Worm (Caenorhabditis elegans) whole organism, L4 larva: ENCODE data around the gene cec-5.
"Not testable (repeated sequence)": the region's sequence is repeated elsewhere in the genome, so short reads cannot be mapped to it uniquely, and the experiment has no call there.

Experiments
- ZK546.5 ChIP-seq, 2 experiments: sonication (generic microtip); optimal IDR thresholded peaks; 2 replicates each; lab custom pipeline; 2017; ENCODE audit warnings: missing biosample characterization in 2 of 2, missing genetic modification characterization in 2 of 2
- aha-1 ChIP-seq: fragments of 150-350 bp; peaks from one replicate; lab custom pipeline; 2014; ENCODE audit warnings: missing biosample characterization, missing genetic modification characterization
- ama-1 ChIP-seq: fragments of 150-350 bp; optimal IDR thresholded peaks from 2 replicates; lab custom pipeline; 2014; ENCODE audit warnings: inconsistent platforms, mixed read lengths
- arid-1 ChIP-seq: fragments of 200-800 bp; sonication (Bioruptor generic); conservative IDR thresholded peaks from 2 replicates; pipeline ENCODE4 v1.3.6; 2022; ENCODE audit warnings: missing genetic modification reagents, missing genetic modification characterization, missing compliant biosample characterization
- ceh-20 ChIP-seq: fragments of 200-800 bp; sonication (Bioruptor generic); IDR thresholded peaks from 2 replicates; pipeline ENCODE4 v1.3.6; 2022; ENCODE audit warnings: missing genetic modification reagents, missing genetic modification characterization, missing compliant biosample characterization
- ceh-28 ChIP-seq: fragments of 150-350 bp; optimal IDR thresholded peaks from 2 replicates; lab custom pipeline; 2014; ENCODE audit warnings: missing biosample characterization, missing genetic modification reagents, missing genetic modification characterization
- ceh-82 ChIP-seq: sonication (generic microtip); optimal IDR thresholded peaks from 2 replicates; lab custom pipeline; 2017; ENCODE audit warnings: missing biosample characterization, missing genetic modification characterization
- daf-16 ChIP-seq, 3 experiments: sonication (generic microtip); optimal IDR thresholded peaks; 2 replicates each; lab custom pipeline; 2016 to 2017; ENCODE audit warnings: missing genetic modification characterization in 3 of 3, missing genetic modification reagents in 3 of 3, mild to moderate bottlenecking in 2 of 3, missing compliant biosample characterization in 2 of 3, missing biosample characterization in 1 of 3, moderate library complexity in 1 of 3
- dmd-8 ChIP-seq: fragments of 200-800 bp; sonication (Bioruptor generic); IDR thresholded peaks from 2 replicates; pipeline ENCODE4 v1.3.6; 2022; ENCODE audit warnings: missing genetic modification characterization, missing compliant biosample characterization
- dpl-1 ChIP-seq: fragments of 150-350 bp; optimal IDR thresholded peaks from 2 replicates; lab custom pipeline; 2014; ENCODE audit warnings: missing biosample characterization, missing genetic modification reagents, missing genetic modification characterization
- duxl-1 ChIP-seq: sonication (generic microtip); optimal IDR thresholded peaks from 2 replicates; lab custom pipeline; 2016; ENCODE audit warnings: mild to moderate bottlenecking, missing genetic modification characterization, moderate library complexity, missing compliant biosample characterization; ENCODE audit not compliant: poor library complexity
- dve-1 ChIP-seq: sonication (generic microtip); optimal IDR thresholded peaks from 2 replicates; lab custom pipeline; 2017; ENCODE audit warnings: antibody characterized with exemption, mild to moderate bottlenecking, missing genetic modification characterization, missing compliant biosample characterization; ENCODE audit not compliant: insufficient read depth
- fkh-10 ChIP-seq: fragments of 150-350 bp; optimal IDR thresholded peaks from 2 replicates; lab custom pipeline; 2014; ENCODE audit warnings: missing biosample characterization, missing genetic modification reagents, missing genetic modification characterization
- hmg-1.1 ChIP-seq: fragments of 200-800 bp; sonication (Bioruptor generic); IDR thresholded peaks from 2 replicates; pipeline ENCODE4 v1.3.6; 2022; ENCODE audit warnings: missing genetic modification reagents, missing genetic modification characterization, missing compliant biosample characterization
- lim-7 ChIP-seq: fragments of 200-800 bp; sonication (Bioruptor generic); IDR thresholded peaks from 2 replicates; pipeline ENCODE4 v1.3.6; 2022; ENCODE audit warnings: missing genetic modification characterization, missing compliant biosample characterization
- lin-13 ChIP-seq: fragments of 150-350 bp; optimal IDR thresholded peaks from 2 replicates; lab custom pipeline; 2014; ENCODE audit warnings: missing biosample characterization, missing genetic modification reagents, missing genetic modification characterization
- lin-15B ChIP-seq: fragments of 150-350 bp; sonication (generic microtip); optimal IDR thresholded peaks from 3 replicates; lab custom pipeline; 2014; ENCODE audit warnings: missing biosample characterization, missing genetic modification characterization
- lin-29 ChIP-seq: fragments of 200-800 bp; sonication (Bioruptor generic); IDR thresholded peaks from 2 replicates; pipeline ENCODE4 v1.3.6; 2022; ENCODE audit warnings: missing genetic modification reagents, missing genetic modification characterization, missing compliant biosample characterization
- lin-39 ChIP-seq: fragments of 150-350 bp; optimal IDR thresholded peaks from 2 replicates; lab custom pipeline; 2014; ENCODE audit warnings: missing biosample characterization, missing genetic modification reagents, missing genetic modification characterization
- lir-3 ChIP-seq: sonication (generic microtip); optimal IDR thresholded peaks from 2 replicates; lab custom pipeline; 2016; ENCODE audit warnings: mild to moderate bottlenecking, missing genetic modification characterization, missing compliant biosample characterization
- lsy-2 ChIP-seq, 2 experiments: fragments of 150-350 bp in 1 of 2; sonication (generic microtip) in 1 of 2; optimal IDR thresholded peaks; 2 replicates each; lab custom pipeline; 2014 to 2017; ENCODE audit warnings: missing biosample characterization in 2 of 2, missing genetic modification characterization in 2 of 2
- madf-9 ChIP-seq: fragments of 200-800 bp; sonication (Bioruptor generic); conservative IDR thresholded peaks from 2 replicates; pipeline ENCODE4 v1.3.6; 2022; ENCODE audit warnings: missing genetic modification reagents, missing genetic modification characterization, missing compliant biosample characterization
- mes-2 ChIP-seq: sonication (generic microtip); optimal IDR thresholded peaks from 2 replicates; lab custom pipeline; 2016; ENCODE audit warnings: missing genotype, mild to moderate bottlenecking, missing genetic modification characterization, missing compliant biosample characterization; ENCODE audit not compliant: poor library complexity, severe bottlenecking
- mxl-3 ChIP-seq: fragments of 200-800 bp; sonication (Bioruptor generic); optimal IDR thresholded peaks from 2 replicates; lab custom pipeline; 2018; ENCODE audit warnings: mild to moderate bottlenecking, missing genetic modification characterization, missing compliant biosample characterization
- nhr-102 ChIP-seq: sonication (generic microtip); optimal IDR thresholded peaks from 2 replicates; lab custom pipeline; 2016; ENCODE audit warnings: mild to moderate bottlenecking, missing genetic modification characterization, moderate library complexity, missing compliant biosample characterization
- nhr-28 ChIP-seq: fragments of 150-350 bp; optimal IDR thresholded peaks from 2 replicates; lab custom pipeline; 2014; ENCODE audit warnings: missing biosample characterization, missing genetic modification characterization
- nhr-41 ChIP-seq: fragments of 200-800 bp; sonication (Bioruptor generic); IDR thresholded peaks from 2 replicates; pipeline ENCODE4 v1.3.6; 2022; ENCODE audit warnings: missing genetic modification reagents, missing genetic modification characterization, missing compliant biosample characterization
- nhr-42 ChIP-seq: fragments of 200-800 bp; sonication (Bioruptor generic); IDR thresholded peaks from 2 replicates; pipeline ENCODE4 v1.3.6; 2022; ENCODE audit warnings: missing genetic modification characterization, missing compliant biosample characterization
- nhr-6 ChIP-seq: fragments of 150-350 bp; optimal IDR thresholded peaks from 2 replicates; lab custom pipeline; 2014; ENCODE audit warnings: missing biosample characterization, missing genetic modification characterization
- nhr-77 ChIP-seq: fragments of 150-350 bp; optimal IDR thresholded peaks from 2 replicates; lab custom pipeline; 2014; ENCODE audit warnings: missing biosample characterization, missing genetic modification characterization
- pha-4 ChIP-seq, 2 experiments: fragments of 150-350 bp in 1 of 2; fragments of 200-800 bp in 1 of 2; sonication (Bioruptor generic) in 1 of 2; IDR thresholded peaks in 1 of 2; optimal IDR thresholded peaks in 1 of 2; 2 replicates each; pipeline versions ENCODE4 v1.3.6 to Lab custom; 2014 to 2022; ENCODE audit warnings: missing genetic modification characterization in 2 of 2, missing genetic modification reagents in 2 of 2, missing biosample characterization in 1 of 2, missing compliant biosample characterization in 1 of 2
- php-3 ChIP-seq: fragments of 200-800 bp; sonication (Bioruptor generic); IDR thresholded peaks from 2 replicates; pipeline ENCODE4 v1.3.6; 2022; ENCODE audit warnings: missing genetic modification reagents, missing genetic modification characterization, missing compliant biosample characterization
- pqm-1 ChIP-seq: sonication (generic microtip); optimal IDR thresholded peaks from 2 replicates; lab custom pipeline; 2017; ENCODE audit warnings: missing biosample characterization, missing genetic modification characterization
- sdz-12 ChIP-seq: fragments of 200-800 bp; sonication (Bioruptor generic); optimal IDR thresholded peaks from 2 replicates; lab custom pipeline; 2018; ENCODE audit warnings: mild to moderate bottlenecking, missing genetic modification characterization, missing compliant biosample characterization
- skn-1 ChIP-seq: fragments of 150-350 bp; optimal IDR thresholded peaks from 2 replicates; lab custom pipeline; 2014; ENCODE audit warnings: missing biosample characterization, missing genetic modification characterization
- snpc-1.2 ChIP-seq: fragments of 200-800 bp; sonication (Bioruptor generic); IDR thresholded peaks from 2 replicates; pipeline ENCODE4 v1.3.6; 2022; ENCODE audit warnings: missing genetic modification reagents, missing genetic modification characterization, missing compliant biosample characterization
- tra-1 ChIP-seq: fragments of 200-800 bp; sonication (Bioruptor generic); IDR thresholded peaks from 2 replicates; pipeline ENCODE4 v1.3.6; 2022; ENCODE audit warnings: missing genetic modification reagents, missing genetic modification characterization, missing compliant biosample characterization
- unc-130 ChIP-seq: sonication (generic microtip); optimal IDR thresholded peaks from 2 replicates; lab custom pipeline; 2016; ENCODE audit warnings: missing genetic modification reagents, missing genetic modification characterization, missing compliant biosample characterization
- unc-62 ChIP-seq, 3 experiments: fragments of 150-350 bp in 1 of 3; sonication (generic microtip); optimal IDR thresholded peaks in 2 of 3; peaks in 1 of 3; 1 replicate in 1 of 3; 2 replicates in 2 of 3; lab custom pipeline; 2014 to 2017; ENCODE audit warnings: missing biosample characterization in 3 of 3, missing genetic modification characterization in 3 of 3, missing genetic modification reagents in 3 of 3, missing genotype in 1 of 3
- vab-7 ChIP-seq: fragments of 200-800 bp; sonication (Bioruptor generic); IDR thresholded peaks from 2 replicates; pipeline ENCODE4 v1.3.6; 2022; ENCODE audit warnings: missing genetic modification reagents, missing genetic modification characterization, missing compliant biosample characterization
- zip-2 ChIP-seq: fragments of 150-350 bp; optimal IDR thresholded peaks from 2 replicates; lab custom pipeline; 2014; ENCODE audit warnings: missing biosample characterization, missing genetic modification characterization

The cec-5 gene

DNA sequence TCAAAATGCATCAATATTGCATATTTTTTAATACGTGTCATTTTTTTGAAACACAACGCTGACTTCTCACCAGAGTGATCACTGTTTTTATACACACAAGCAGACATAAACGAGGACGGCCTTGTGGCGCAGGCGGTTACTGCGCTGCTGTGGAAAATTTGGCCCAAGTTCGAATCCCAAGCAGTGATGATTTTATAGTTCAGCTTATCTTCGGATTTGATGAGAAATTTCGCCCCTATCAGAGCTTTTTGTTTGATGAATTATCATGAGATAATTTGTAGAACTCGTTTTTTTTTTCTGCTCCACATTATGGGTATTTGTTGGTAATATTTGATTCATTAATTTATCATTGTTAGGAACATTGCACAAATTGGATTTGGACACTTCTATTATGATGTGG, 6.0 kb downstream of the cec-5 start (continued):
- no peak; the same call in 1 of the 2 replicates for TF ChIP-seq arid-1 (GFP tag; lab: Robert Waterston, UW)
- peak; percentile 7 for TF ChIP-seq pqm-1 (tag; lab: Kevin White, UChicago)
- TF ChIP-seq aha-1 (tag; lab: Kevin White, UChicago) = peak; percentile 98
- peak; percentile 95 for TF ChIP-seq snpc-1.2
- TF ChIP-seq ceh-20 (GFP tag; lab: Robert Waterston, UW) = no peak; the same call in none of the 2 replicates
- peak; percentile 98 for TF ChIP-seq dmd-8 (GFP tag; lab: Robert Waterston, UW)
- no peak for TF ChIP-seq ceh-82
- TF ChIP-seq mes-2 = peak; percentile 93

DNA sequence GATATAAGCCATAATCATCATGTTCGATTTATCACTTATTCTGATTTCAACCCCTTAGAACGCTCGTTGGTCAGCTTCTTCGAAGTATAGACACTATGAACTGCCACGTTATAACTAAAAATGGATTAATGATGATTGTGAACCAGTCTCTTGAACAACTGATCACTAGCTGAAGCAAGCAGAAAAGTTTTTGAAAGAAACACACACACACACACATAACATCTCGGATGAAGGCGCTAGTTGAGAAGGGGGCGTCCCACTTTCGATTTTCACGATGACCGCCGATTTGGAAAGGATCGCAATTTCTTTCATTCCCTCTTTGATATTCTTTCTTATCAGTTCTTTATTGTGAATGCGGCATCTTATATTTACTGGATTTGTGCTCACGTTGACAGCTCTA, 11.3 kb downstream of the cec-5 start, which contains the start of gene clec-180:
clec-180 (plus strand) TSS at position 301 of the 400 bp plus-strand sequence.
- no peak for TF ChIP-seq unc-130
- no peak for TF ChIP-seq daf-16 (GFP tag; optimal IDR thresholded peaks at IDR 0.05; lab: Kevin White, UChicago)
- TF ChIP-seq daf-16 (tag; optimal IDR thresholded peaks at IDR 0.05; lab: Kevin White, UChicago) = no peak
- no peak for TF ChIP-seq sdz-12 (GFP tag; lab: Kevin White, UChicago)
- no peak for TF ChIP-seq mes-2
- TF ChIP-seq dve-1 = no peak
- no peak for TF ChIP-seq duxl-1 (tag; lab: Kevin White, UChicago)
- TF ChIP-seq, all 104 proteins: peak for 0

DNA sequence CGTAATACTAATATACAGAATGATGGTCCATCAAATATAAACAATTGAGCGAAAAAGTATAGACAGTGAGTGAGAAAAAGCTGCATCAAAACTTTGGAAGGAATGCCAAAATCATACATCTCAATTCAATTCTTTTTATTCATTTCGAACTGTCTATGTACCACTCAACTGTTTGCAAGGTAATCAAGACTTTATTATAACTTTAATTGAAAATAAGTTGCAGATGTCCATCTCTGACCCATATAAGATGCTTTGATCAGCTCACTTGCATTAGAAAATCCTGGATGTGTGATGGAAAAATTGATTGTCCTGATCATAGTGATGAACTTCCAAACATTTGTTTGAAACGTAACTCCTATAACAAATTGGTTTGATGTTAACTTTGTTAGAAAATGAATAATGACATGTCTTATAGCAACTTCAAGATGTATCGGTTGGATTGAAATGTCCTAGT, 12.3 kb downstream of the cec-5 start, which contains the start of gene F32E10.8:
F32E10.8 (plus strand) TSS at position 51 of the 454 bp plus-strand sequence.
- TF ChIP-seq lim-7 (GFP tag; lab: Robert Waterston, UW) (no peak), unc-62 (GFP tag; optimal IDR thresholded peaks at IDR 0.05 in 1 of 2; lab: Kevin White, UChicago) (peak in 1 of 2 experiments; percentile 97), unc-62 (tag; optimal IDR thresholded peaks at IDR 0.05; lab: Kevin White, UChicago) (no peak)
- TF ChIP-seq, all 104 proteins: peak for 1

DNA sequence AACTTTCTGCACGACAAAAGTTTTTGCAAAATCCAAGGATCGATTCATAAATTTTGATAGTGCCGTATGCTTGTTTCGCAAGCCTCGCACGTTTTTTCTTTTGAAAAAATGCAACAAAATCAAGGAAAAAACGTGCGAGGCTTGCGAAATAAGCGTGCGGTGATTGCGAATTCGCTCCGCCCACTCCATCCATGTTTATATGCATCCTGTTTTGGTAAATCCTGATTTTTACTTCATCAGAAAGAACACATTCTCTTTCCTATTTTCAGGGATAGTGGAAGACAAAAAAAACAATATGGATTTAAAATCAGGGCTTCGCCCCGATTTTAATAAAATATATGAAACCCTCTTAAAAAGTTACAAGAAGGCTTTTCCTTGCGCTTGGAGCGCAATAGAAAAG, 16.1 kb downstream of the cec-5 start, which contains the start of gene F32E10.9:
F32E10.9 (minus strand) TSS at position 101 of the 400 bp plus-strand sequence.
- TF ChIP-seq pha-4 (GFP tag; IDR thresholded peaks at IDR 0.05; lab: Robert Waterston, UW); pha-4 (tag; optimal IDR thresholded peaks at IDR 0.05; lab: Kevin White, UChicago); hmg-1.1 (GFP tag; lab: Robert Waterston, UW); snpc-1.2: not testable (repeated sequence)

DNA sequence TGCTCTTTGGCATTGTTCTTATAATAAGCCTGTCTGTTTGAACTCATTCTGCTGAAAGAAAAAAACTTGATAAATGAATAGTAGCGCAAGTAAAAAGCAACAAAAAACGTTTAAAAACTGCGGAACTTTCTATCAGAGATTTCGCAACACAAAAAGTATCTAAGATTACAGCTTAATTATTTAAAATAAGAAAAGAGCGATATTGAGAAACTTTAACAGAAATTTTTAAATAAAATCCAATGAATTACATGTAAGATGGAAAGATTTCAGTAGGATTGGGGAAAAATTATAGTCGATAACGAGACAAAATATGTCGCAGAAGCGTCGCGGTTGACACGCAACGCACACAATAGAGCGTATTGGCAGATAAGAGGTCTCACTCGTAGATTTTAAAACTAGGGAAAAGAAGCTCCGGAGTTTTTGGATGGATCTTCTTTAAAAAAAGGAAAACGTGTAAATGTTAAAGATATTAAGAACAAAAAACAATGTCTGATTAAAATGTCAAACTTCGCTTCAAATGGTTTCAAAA, 18.2 kb downstream of the cec-5 start, which contains the start of gene ima-3:
ima-3 (minus strand) TSS at position 51 of the 529 bp plus-strand sequence.
- TF ChIP-seq mxl-3 (no peak), zip-2 (tag; lab: Kevin White, UChicago) (no peak), madf-9 (no peak), ama-1 (lab: Kevin White, UChicago) (peak; percentile 2), ZK546.5 (tag; optimal IDR thresholded peaks at IDR 0.05; lab: Kevin White, UChicago) (no peak), lsy-2 (tag; optimal IDR thresholded peaks at IDR 0.05; lab: Kevin White, UChicago) (peak in 1 of 2 experiments; percentile 62), nhr-41 (GFP tag; lab: Robert Waterston, UW) (no peak), php-3 (GFP tag; lab: Robert Waterston, UW) (no peak), lin-29 (no peak), nhr-6 (tag; lab: Kevin White, UChicago) (peak; percentile 17), nhr-102 (tag; lab: Kevin White, UChicago) (no peak), lin-15B (tag; lab: Kevin White, UChicago) (no peak), lir-3 (no peak), nhr-28 (peak; percentile 67), mes-2 (peak; percentile 72), dpl-1 (GFP tag; lab: Kevin White, UChicago) (peak; percentile 25), nhr-77 (peak; percentile 80), lin-13 (GFP tag; lab: Kevin White, UChicago) (peak; percentile 44), vab-7 (GFP tag; lab: Robert Waterston, UW) (no peak), skn-1 (tag; lab: Kevin White, UChicago) (no peak), tra-1 (GFP tag; lab: Robert Waterston, UW) (no peak), aha-1 (tag; lab: Kevin White, UChicago) (no peak), ceh-28 (tag; lab: Kevin White, UChicago) (no peak), nhr-42 (GFP tag; lab: Robert Waterston, UW) (no peak), fkh-10 (peak; percentile 31), duxl-1 (tag; lab: Kevin White, UChicago) (no peak), lin-39 (no peak)
